Worm (Caenorhabditis elegans) whole organism, L2 larva: ENCODE measurements around the gene F59B10.4.

Experiments
- dmd-4 ChIP-seq: sonication (generic microtip); optimal IDR thresholded peaks from 2 replicates; lab custom pipeline; 2017; ENCODE audit warnings: missing biosample characterization, missing genetic modification characterization
- mab-5 ChIP-seq: fragments of 150-350 bp; optimal IDR thresholded peaks from 2 replicates; lab custom pipeline; 2014; ENCODE audit warnings: missing biosample characterization, missing genetic modification characterization
- snpc-4 ChIP-seq: fragments of 150-350 bp; optimal IDR thresholded peaks from 2 replicates; lab custom pipeline; 2014; ENCODE audit warnings: missing biosample characterization, missing genetic modification characterization
- zag-1 ChIP-seq: fragments of 150-350 bp; optimal IDR thresholded peaks from 2 replicates; lab custom pipeline; 2014; ENCODE audit warnings: missing biosample characterization, missing genetic modification characterization

ce11 chrII:10482899-10483298 is 36.0 kb downstream of the F59B10.4 start:
- TF ChIP-seq mab-5 (tag; lab: Kevin White, UChicago) = no peak
- no peak for TF ChIP-seq zag-1 (tag; lab: Kevin White, UChicago)
- TF ChIP-seq dmd-4 (tag; lab: Kevin White, UChicago) = no peak
- TF ChIP-seq snpc-4 (tag; lab: Kevin White, UChicago) = no peak
